Worm (Caenorhabditis elegans) whole organism, L3 larva: ENCODE measurements around the gene nol-10.
A peak's percentile ranks its signal among the peaks of the same experiment; 100 is the strongest.
"Not testable (repeated sequence)": the region's sequence is repeated elsewhere in the genome, so short reads cannot be mapped to it uniquely, and the experiment has no call there.

Experiments
- ZK546.5 ChIP-seq: sonication (generic microtip); optimal IDR thresholded peaks from 2 replicates; lab custom pipeline; 2017; ENCODE audit warnings: missing biosample characterization, missing genetic modification characterization
- aly-2 ChIP-seq: fragments of 150-350 bp; optimal IDR thresholded peaks from 2 replicates; lab custom pipeline; 2014; ENCODE audit warnings: missing biosample characterization, missing genetic modification characterization
- ama-1 ChIP-seq: fragments of 150-350 bp; optimal IDR thresholded peaks from 2 replicates; lab custom pipeline; 2018
- ceh-16 ChIP-seq: sonication (generic microtip); optimal IDR thresholded peaks from 2 replicates; lab custom pipeline; 2017; ENCODE audit warnings: missing biosample characterization, missing genetic modification characterization
- ceh-28 ChIP-seq: fragments of 150-350 bp; optimal IDR thresholded peaks from 2 replicates; lab custom pipeline; 2014; ENCODE audit warnings: missing biosample characterization, missing genetic modification reagents, missing genetic modification characterization
- ceh-9 ChIP-seq: sonication (generic microtip); optimal IDR thresholded peaks from 2 replicates; lab custom pipeline; 2018; ENCODE audit warnings: missing biosample characterization, missing genetic modification characterization
- egl-5 ChIP-seq: fragments of 150-350 bp; optimal IDR thresholded peaks from 2 replicates; lab custom pipeline; 2017; ENCODE audit warnings: missing biosample characterization, missing genetic modification reagents, missing genetic modification characterization, inconsistent platforms
- elt-1 ChIP-seq: fragments of 150-350 bp; optimal IDR thresholded peaks from 2 replicates; lab custom pipeline; 2014; ENCODE audit warnings: missing biosample characterization, missing genetic modification characterization
- elt-2 ChIP-seq: sonication (generic microtip); optimal IDR thresholded peaks from 2 replicates; lab custom pipeline; 2016; ENCODE audit warnings: missing genetic modification reagents, mild to moderate bottlenecking, missing genetic modification characterization, missing compliant biosample characterization
- elt-3 ChIP-seq, 3 experiments: fragments of 150-350 bp in 1 of 3; sonication (generic microtip) in 2 of 3; optimal IDR thresholded peaks; 2 replicates in 2 of 3; 4 replicates in 1 of 3; lab custom pipeline; 2014 to 2017; ENCODE audit warnings: missing biosample characterization in 3 of 3, missing genetic modification characterization in 3 of 3
- fkh-2 ChIP-seq: fragments of 150-350 bp; optimal IDR thresholded peaks from 2 replicates; lab custom pipeline; 2014; ENCODE audit warnings: missing biosample characterization, missing genetic modification reagents, missing genetic modification characterization
- hmg-11 ChIP-seq: sonication (generic microtip); optimal IDR thresholded peaks from 2 replicates; lab custom pipeline; 2016; ENCODE audit warnings: missing genetic modification characterization, missing compliant biosample characterization
- lin-15B ChIP-seq: fragments of 150-350 bp; optimal IDR thresholded peaks from 2 replicates; lab custom pipeline; 2014; ENCODE audit warnings: missing biosample characterization, missing genetic modification characterization
- lin-39 ChIP-seq: fragments of 150-350 bp; optimal IDR thresholded peaks from 2 replicates; lab custom pipeline; 2018; ENCODE audit warnings: missing biosample characterization, missing genetic modification reagents, missing genetic modification characterization
- lsy-12 ChIP-seq: sonication (generic microtip); optimal IDR thresholded peaks from 2 replicates; lab custom pipeline; 2016; ENCODE audit warnings: mild to moderate bottlenecking, missing genetic modification characterization, missing compliant biosample characterization
- mdl-1 ChIP-seq: fragments of 150-350 bp; optimal IDR thresholded peaks from 2 replicates; lab custom pipeline; 2014; ENCODE audit warnings: missing biosample characterization, missing genetic modification characterization
- mml-1 ChIP-seq: fragments of 150-350 bp; sonication (generic microtip); optimal IDR thresholded peaks from 3 replicates; lab custom pipeline; 2014; ENCODE audit warnings: missing biosample characterization, missing genetic modification characterization
- nfya-1 ChIP-seq: sonication (generic microtip); optimal IDR thresholded peaks from 2 replicates; lab custom pipeline; 2017; ENCODE audit warnings: missing genetic modification characterization, mild to moderate bottlenecking, missing compliant biosample characterization, antibody characterized with exemption, moderate library complexity; ENCODE audit not compliant: insufficient read depth
- nhr-12 ChIP-seq: fragments of 150-350 bp; optimal IDR thresholded peaks from 2 replicates; lab custom pipeline; 2014; ENCODE audit warnings: missing biosample characterization, missing genetic modification characterization
- nhr-23 ChIP-seq: fragments of 150-350 bp; optimal IDR thresholded peaks from 2 replicates; lab custom pipeline; 2014; ENCODE audit warnings: missing biosample characterization, missing genetic modification reagents, missing genetic modification characterization
- nhr-25 ChIP-seq: sonication (generic microtip); optimal IDR thresholded peaks from 2 replicates; lab custom pipeline; 2017; ENCODE audit warnings: missing biosample characterization, missing genetic modification characterization
- nhr-76 ChIP-seq: fragments of 150-350 bp; sonication (generic microtip); optimal IDR thresholded peaks from 5 replicates; lab custom pipeline; 2014; ENCODE audit warnings: missing biosample characterization, missing genetic modification characterization
- nhr-77 ChIP-seq: fragments of 150-350 bp; optimal IDR thresholded peaks from 2 replicates; lab custom pipeline; 2014; ENCODE audit warnings: missing biosample characterization, missing genetic modification characterization
- pha-4 ChIP-seq: fragments of 150-350 bp; optimal IDR thresholded peaks from 2 replicates; lab custom pipeline; 2014; ENCODE audit warnings: missing biosample characterization, missing genetic modification reagents, missing genetic modification characterization
- pqm-1 ChIP-seq: fragments of 150-350 bp; optimal IDR thresholded peaks from 2 replicates; lab custom pipeline; 2017; ENCODE audit warnings: missing biosample characterization, missing genetic modification characterization, inconsistent platforms
- skn-1 ChIP-seq: fragments of 150-350 bp; optimal IDR thresholded peaks from 2 replicates; lab custom pipeline; 2014; ENCODE audit warnings: missing biosample characterization, missing genetic modification characterization
- snpc-4 ChIP-seq: fragments of 150-350 bp; optimal IDR thresholded peaks from 2 replicates; lab custom pipeline; 2014; ENCODE audit warnings: missing biosample characterization, missing genetic modification characterization
- unc-39 ChIP-seq: sonication (generic microtip); optimal IDR thresholded peaks from 4 replicates; lab custom pipeline; 2017; ENCODE audit warnings: missing biosample characterization, missing genetic modification characterization
- unc-62 ChIP-seq: fragments of 150-350 bp; sonication (generic microtip); optimal IDR thresholded peaks from 4 replicates; lab custom pipeline; 2014; ENCODE audit warnings: missing biosample characterization, missing genetic modification reagents, missing genetic modification characterization

nol-10 gene

DNA sequence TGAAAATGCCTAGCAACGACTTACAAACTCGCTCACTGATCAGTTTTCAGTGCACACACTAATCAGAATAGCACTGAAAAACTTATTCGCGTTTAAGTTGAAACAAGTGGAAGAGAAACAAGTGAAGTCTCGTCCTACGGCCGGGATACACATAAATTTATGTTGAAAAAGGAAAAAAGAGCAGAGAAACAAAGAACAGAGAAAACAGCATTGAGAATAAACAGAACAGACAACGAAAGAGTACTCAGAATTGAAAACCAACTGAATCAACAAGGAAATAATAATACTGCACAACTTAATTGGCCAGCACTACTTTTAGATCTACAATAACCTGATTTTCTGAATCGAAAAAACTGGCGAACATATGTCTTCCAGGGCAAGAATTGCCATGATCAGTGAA lies 26.0 kb upstream of the nol-10 start, which contains the start of gene F49E8.6:
Gene F49E8.6 (minus strand): TSS at position 317 of the 400 bp plus-strand sequence.
- no peak for TF ChIP-seq lin-15B
- no peak for TF ChIP-seq aly-2
- TF ChIP-seq pqm-1: no peak
- peak; percentile 6 for TF ChIP-seq nfya-1
- TF ChIP-seq elt-3 (tag; optimal IDR thresholded peaks at IDR 0.05; lab: Kevin White, UChicago): no peak
- TF ChIP-seq nhr-76 (tag; lab: Kevin White, UChicago): no peak
- peak; percentile 57 for TF ChIP-seq pha-4 (tag; lab: Kevin White, UChicago)
- no peak for TF ChIP-seq nhr-25 (tag; lab: Kevin White, UChicago)
- no peak for TF ChIP-seq ceh-9 (tag; lab: Kevin White, UChicago)

ce11 chrIV:7556265-7556866 lies 24.0 kb upstream of the nol-10 start, which contains the start of the genes F49E8.7, F49E8.8 and nprl-2:
F49E8.7 (minus strand) TSS chrIV:7556365.
F49E8.8 (plus strand) TSS chrIV:7556637.
nprl-2 (plus strand) TSS chrIV:7556816.
- TF ChIP-seq pha-4 (tag; lab: Kevin White, UChicago) (peak; percentile 32), pqm-1 (no peak)
- TF ChIP-seq, all 47 proteins: peak for 1

- TF ChIP-seq fkh-2 (tag; lab: Kevin White, UChicago) (no peak), nhr-12 (tag; lab: Kevin White, UChicago) (no peak), nfya-1 (no peak)
- TF ChIP-seq, all 47 proteins: peak for 0
Measured at ce11 chrIV:7558653-7559052, 21.7 kb upstream of the nol-10 start.

DNA sequence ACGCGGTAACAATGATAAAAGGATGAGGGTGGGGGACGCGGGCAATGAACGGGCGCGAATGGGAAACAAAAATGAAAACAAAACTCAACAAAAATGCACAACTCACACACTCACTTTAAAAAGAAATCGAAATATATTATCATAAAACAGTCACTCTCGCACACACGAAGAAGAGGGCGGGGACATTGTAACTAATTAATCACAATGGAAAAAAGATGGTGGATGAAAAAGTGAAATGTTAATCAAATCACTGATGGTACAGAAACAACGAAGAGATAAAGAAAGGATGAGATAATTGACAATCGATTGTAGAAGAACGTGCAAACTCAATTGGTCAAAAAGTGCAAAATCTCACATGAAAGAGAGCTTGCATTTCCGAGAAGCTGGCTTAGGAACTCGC lies 21.2 kb upstream of the nol-10 start:
- TF ChIP-seq mml-1 (tag; lab: Kevin White, UChicago) (no peak), mdl-1 (tag; lab: Kevin White, UChicago) (no peak), elt-3 (tag; optimal IDR thresholded peaks at IDR 0.05; lab: Kevin White, UChicago) (no peak), snpc-4 (tag; lab: Kevin White, UChicago) (no peak), lsy-12 (tag; lab: Kevin White, UChicago) (no peak), elt-2 (no peak), ZK546.5 (tag; lab: Kevin White, UChicago) (no peak), ama-1 (no peak), aly-2 (no peak), ceh-28 (tag; lab: Kevin White, UChicago) (no peak)

- TF ChIP-seq unc-62 (GFP tag; lab: Kevin White, UChicago) (no peak), lin-39 (tag; lab: Kevin White, UChicago) (peak; percentile 48), nhr-23 (tag; lab: Kevin White, UChicago) (peak; percentile 33), pha-4 (tag; lab: Kevin White, UChicago) (peak; percentile 78), skn-1 (tag; lab: Kevin White, UChicago) (no peak), egl-5 (tag; lab: Kevin White, UChicago) (peak; percentile 53), mml-1 (tag; lab: Kevin White, UChicago) (no peak), snpc-4 (tag; lab: Kevin White, UChicago) (peak; percentile 29), nfya-1 (peak; percentile 59), hmg-11 (peak; percentile 39), unc-39 (tag; lab: Kevin White, UChicago) (no peak), lin-15B (peak; percentile 75), elt-2 (peak; percentile 12)
Measured at ce11 chrIV:7561614-7562142, 18.7 kb upstream of the nol-10 start, which contains the start of gene ima-3. ima-3 (minus strand) TSS chrIV:7561664.

- not testable (repeated sequence) for TF ChIP-seq nhr-77, lin-39, elt-1 (tag; lab: Kevin White, UChicago)
Measured at ce11 chrIV:7563850-7564249, 16.5 kb upstream of the nol-10 start, which contains the start of gene F32E10.9. F32E10.9 (minus strand) TSS chrIV:7563950.

ce11 chrIV:7567557-7568010 lies 12.8 kb upstream of the nol-10 start, which contains the start of gene F32E10.8:
F32E10.8 (plus strand) TSS chrIV:7567607.
- TF ChIP-seq ceh-16 (no peak), ceh-28 (tag; lab: Kevin White, UChicago) (no peak), mdl-1 (tag; lab: Kevin White, UChicago) (no peak), ZK546.5 (tag; lab: Kevin White, UChicago) (no peak)
